Fruit fly (Drosophila melanogaster) whole organism, wandering third instar larva: ENCODE data around the gene Ndc1.

ENCODE experiments used
- Abd-B ChIP-seq: fragments of >200 bp; optimal IDR thresholded peaks from 2 replicates; lab custom pipeline; 2017; ENCODE audit warnings: missing biosample characterization, missing genetic modification characterization
- CG32264 ChIP-seq: fragments of 200-800 bp; sonication (Bioruptor generic); optimal IDR thresholded peaks from 2 replicates; lab custom pipeline; 2016; ENCODE audit warnings: missing biosample characterization, missing genetic modification characterization
- CG9705 ChIP-seq: fragments of 200-800 bp; sonication (Bioruptor generic); optimal IDR thresholded peaks from 2 replicates; lab custom pipeline; 2018; ENCODE audit warnings: missing biosample characterization, mild to moderate bottlenecking, missing genetic modification characterization
- CrebA ChIP-seq: fragments of 200-800 bp; sonication (Bioruptor generic); optimal IDR thresholded peaks from 2 replicates; lab custom pipeline; 2016; ENCODE audit warnings: missing biosample characterization, mild to moderate bottlenecking, missing genetic modification characterization, borderline replicate concordance
- Dfd ChIP-seq: fragments of >200 bp; optimal IDR thresholded peaks from 2 replicates; lab custom pipeline; 2017; ENCODE audit warnings: missing biosample characterization, missing genetic modification characterization
- Dif ChIP-seq: fragments of 200-275, 200-300 bp; sonication (Bioruptor generic); optimal IDR thresholded peaks from 2 replicates; lab custom pipeline; 2018; ENCODE audit warnings: missing biosample characterization, missing genetic modification characterization; ENCODE audit not compliant: partially characterized antibody
- GATAd ChIP-seq: sonication (Bioruptor generic); optimal IDR thresholded peaks from 2 replicates; lab custom pipeline; 2016; ENCODE audit warnings: missing biosample characterization, missing genetic modification characterization
- HLH106 ChIP-seq: fragments of 200-800 bp; optimal IDR thresholded peaks from 3 replicates; lab custom pipeline; 2019; ENCODE audit warnings: missing biosample characterization, mild to moderate bottlenecking, missing genetic modification characterization, moderate library complexity
- Hnf4 ChIP-seq: fragments of 200-800 bp; sonication (Bioruptor generic); optimal IDR thresholded peaks from 2 replicates; lab custom pipeline; 2016; ENCODE audit warnings: missing biosample characterization, mild to moderate bottlenecking, missing genetic modification characterization
- Hr78 ChIP-seq: fragments of >200 bp; optimal IDR thresholded peaks from 2 replicates; lab custom pipeline; 2017; ENCODE audit warnings: missing biosample characterization, missing genetic modification characterization
- Hr83 ChIP-seq: fragments of 200-300 bp; sonication (Bioruptor generic); optimal IDR thresholded peaks from 2 replicates; lab custom pipeline; 2016; ENCODE audit warnings: missing biosample characterization, mild to moderate bottlenecking, missing genetic modification characterization, moderate library complexity; ENCODE audit not compliant: poor library complexity, severe bottlenecking
- Jra ChIP-seq: sonication (Bioruptor generic); optimal IDR thresholded peaks from 2 replicates; lab custom pipeline; 2016; ENCODE audit warnings: missing biosample characterization, missing genetic modification characterization
- Mio ChIP-seq: sonication (Bioruptor generic); optimal IDR thresholded peaks from 2 replicates; lab custom pipeline; 2016; ENCODE audit warnings: missing biosample characterization, missing genetic modification characterization
- Myc ChIP-seq: fragments of >200 bp; optimal IDR thresholded peaks from 2 replicates; lab custom pipeline; 2017
- N ChIP-seq: fragments of >200 bp; optimal IDR thresholded peaks from 2 replicates; lab custom pipeline; 2018; ENCODE audit warnings: missing biosample characterization, missing external identifiers, missing genetic modification characterization
- OdsH ChIP-seq: fragments of 200-800 bp; sonication (Bioruptor generic); optimal IDR thresholded peaks from 2 replicates; lab custom pipeline; 2016; ENCODE audit warnings: missing biosample characterization, mild to moderate bottlenecking, missing genetic modification characterization
- Rel ChIP-seq, 2 experiments: fragments of 200-800 bp; sonication (Bioruptor generic) in 1 of 2; optimal IDR thresholded peaks; 2 replicates in 1 of 2; 3 replicates in 1 of 2; lab custom pipeline; 2016 to 2019; ENCODE audit warnings: mild to moderate bottlenecking in 2 of 2, missing biosample characterization in 2 of 2, missing genetic modification characterization in 2 of 2, moderate library complexity in 1 of 2
- Sp1 ChIP-seq: fragments of 200-800 bp; sonication (Bioruptor generic); optimal IDR thresholded peaks from 3 replicates; lab custom pipeline; 2019; ENCODE audit warnings: missing biosample characterization, mild to moderate bottlenecking, missing genetic modification characterization, moderate library complexity
- Vsx2 ChIP-seq: fragments of 200-300, 225-300 bp; sonication (Bioruptor generic); optimal IDR thresholded peaks from 2 replicates; lab custom pipeline; 2018; ENCODE audit warnings: missing biosample characterization, missing genetic modification characterization; ENCODE audit not compliant: partially characterized antibody
- br ChIP-seq: fragments of 200-800 bp; sonication (Bioruptor generic); optimal IDR thresholded peaks from 2 replicates; lab custom pipeline; 2016; ENCODE audit warnings: missing biosample characterization, missing genetic modification characterization
- brk ChIP-seq: fragments of 200-800 bp; sonication (Bioruptor generic); optimal IDR thresholded peaks from 2 replicates; lab custom pipeline; 2016; ENCODE audit warnings: missing biosample characterization, mild to moderate bottlenecking, missing genetic modification characterization
- dl ChIP-seq, 2 experiments: fragments of 175-275, 200-275 bp in 1 of 2; fragments of 200-275 bp in 1 of 2; sonication (Bioruptor generic); optimal IDR thresholded peaks; lab custom pipeline; 2018; ENCODE audit warnings: mild to moderate bottlenecking in 2 of 2, missing biosample characterization in 2 of 2, missing genetic modification characterization in 2 of 2, moderate library complexity in 2 of 2; ENCODE audit not compliant: partially characterized antibody in 2 of 2, insufficient read depth in 1 of 2
- dmrt93B ChIP-seq: fragments of 200-800 bp; sonication (Bioruptor generic); optimal IDR thresholded peaks from 2 replicates; lab custom pipeline; 2018; ENCODE audit warnings: missing biosample characterization, mild to moderate bottlenecking, missing genetic modification characterization
- dsf ChIP-seq: sonication (Bioruptor generic); optimal IDR thresholded peaks from 2 replicates; lab custom pipeline; 2016; ENCODE audit warnings: missing biosample characterization, missing genetic modification characterization, borderline replicate concordance
- ey ChIP-seq: fragments of 200-800 bp; sonication (Bioruptor generic); optimal IDR thresholded peaks from 2 replicates; lab custom pipeline; 2016; ENCODE audit warnings: missing biosample characterization, missing genetic modification characterization
- foxo ChIP-seq, 2 experiments: fragments of 200-800 bp; sonication (Bioruptor generic); optimal IDR thresholded peaks; 2 replicates in 1 of 2; 3 replicates in 1 of 2; lab custom pipeline; 2016 to 2017; ENCODE audit warnings: missing biosample characterization in 2 of 2, missing genetic modification characterization in 2 of 2
- fru ChIP-seq: fragments of 200-800 bp; sonication (Bioruptor generic); optimal IDR thresholded peaks from 3 replicates; lab custom pipeline; 2016; ENCODE audit warnings: missing biosample characterization, mild to moderate bottlenecking, missing genetic modification characterization
- h ChIP-seq: fragments of 200-800 bp; sonication (Bioruptor generic); optimal IDR thresholded peaks from 3 replicates; lab custom pipeline; 2016; ENCODE audit warnings: missing biosample characterization, mild to moderate bottlenecking, missing genetic modification characterization
- jim ChIP-seq: fragments of 175-275, 200-325 bp; sonication (Bioruptor generic); optimal IDR thresholded peaks from 2 replicates; lab custom pipeline; 2016; ENCODE audit warnings: missing biosample characterization, mild to moderate bottlenecking, missing genetic modification characterization
- lola ChIP-seq: fragments of >200 bp; optimal IDR thresholded peaks from 2 replicates; lab custom pipeline; 2017; ENCODE audit warnings: missing biosample characterization, missing genetic modification characterization
- pan ChIP-seq: fragments of >200 bp; optimal IDR thresholded peaks from 2 replicates; lab custom pipeline; 2017
- psq ChIP-seq: fragments of 200-800 bp; sonication (Bioruptor generic); optimal IDR thresholded peaks from 3 replicates; lab custom pipeline; 2017; ENCODE audit warnings: missing biosample characterization, mild to moderate bottlenecking, missing genetic modification characterization, moderate library complexity
- rgr ChIP-seq: fragments of 200-800 bp; sonication (Bioruptor generic); optimal IDR thresholded peaks from 3 replicates; lab custom pipeline; 2016; ENCODE audit warnings: missing biosample characterization, mild to moderate bottlenecking, missing genetic modification characterization
- sage ChIP-seq: fragments of 200-800 bp; sonication (Bioruptor generic); optimal IDR thresholded peaks from 2 replicates; lab custom pipeline; 2016; ENCODE audit warnings: missing biosample characterization, mild to moderate bottlenecking, missing genetic modification characterization
- sv ChIP-seq: fragments of 200-800 bp; sonication (Bioruptor generic); optimal IDR thresholded peaks from 3 replicates; lab custom pipeline; 2016; ENCODE audit warnings: missing biosample characterization, missing genetic modification characterization
- tai ChIP-seq: sonication (Bioruptor generic); optimal IDR thresholded peaks from 2 replicates; lab custom pipeline; 2016; ENCODE audit warnings: missing biosample characterization, missing genetic modification characterization
- usp ChIP-seq: fragments of >200 bp; optimal IDR thresholded peaks from 2 replicates; lab custom pipeline; 2017; ENCODE audit warnings: missing biosample characterization, missing genetic modification characterization
- woc ChIP-seq: sonication (Bioruptor generic); optimal IDR thresholded peaks from 2 replicates; lab custom pipeline; 2016; ENCODE audit warnings: missing biosample characterization, mild to moderate bottlenecking, missing genetic modification characterization

Gene Ndc1

DNA sequence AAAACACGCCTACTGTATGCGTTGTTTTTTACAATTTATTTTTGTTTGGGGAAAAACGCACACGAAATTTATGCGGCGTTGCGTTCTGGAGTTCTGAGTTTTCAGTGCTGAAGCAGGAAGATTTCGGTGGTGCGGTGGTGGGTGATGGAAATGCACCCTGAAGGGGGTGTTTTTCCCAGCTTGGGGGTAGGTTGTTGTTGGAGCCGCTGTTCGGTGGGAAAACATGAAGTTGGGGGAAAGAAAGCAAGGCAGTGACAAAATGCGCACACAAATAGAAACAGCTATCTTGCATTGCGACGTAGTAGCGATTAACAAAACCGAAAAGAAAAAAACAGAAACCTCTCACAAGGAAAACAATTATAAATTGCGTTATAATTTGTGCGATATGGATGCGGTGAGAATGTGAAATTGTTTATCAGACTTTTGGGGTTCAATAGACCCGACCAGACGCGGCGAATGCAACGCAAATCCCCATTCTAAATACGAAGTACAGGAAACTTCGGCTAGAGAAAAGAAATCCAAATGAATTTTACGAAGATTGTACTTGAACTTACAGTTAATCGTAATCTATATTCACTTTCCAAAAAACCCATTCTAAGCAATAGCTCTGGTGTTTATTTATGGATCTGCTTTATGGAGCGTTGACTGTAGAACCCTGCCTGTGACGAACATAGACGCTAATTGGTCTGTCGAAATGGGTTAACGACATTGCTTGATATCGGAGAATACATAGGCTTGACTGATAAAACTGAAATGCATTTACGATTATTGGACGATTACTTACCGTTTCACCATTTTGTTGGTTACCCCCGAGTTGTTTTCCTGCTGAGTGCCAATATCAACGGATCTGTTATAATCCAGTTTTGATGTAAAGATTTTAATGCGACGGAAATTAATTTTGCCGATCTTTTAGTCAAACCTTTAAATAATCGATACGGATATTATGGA, 35.7 kb upstream of the Ndc1 start:
- TF ChIP-seq N (GFP tag; lab: Kevin White, UChicago): no peak
- peak; percentile 78 for TF ChIP-seq Sp1
- TF ChIP-seq foxo (GFP tag; optimal IDR thresholded peaks at IDR 0.05; lab: Kevin White, UChicago): peak; percentile 38 to 92
- TF ChIP-seq HLH106: peak; percentile 88
- no peak for TF ChIP-seq CrebA (GFP tag; lab: Kevin White, UChicago)
- peak; percentile 87 for TF ChIP-seq fru
- TF ChIP-seq Hr78 (GFP tag; lab: Kevin White, UChicago): no peak
- TF ChIP-seq GATAd (GFP tag; lab: Kevin White, UChicago): peak; percentile 18
- TF ChIP-seq dsf (GFP tag; lab: Kevin White, UChicago): no peak
- peak; percentile 3 for TF ChIP-seq Mio (GFP tag; lab: Kevin White, UChicago)
- TF ChIP-seq Jra (GFP tag; lab: Kevin White, UChicago): peak; percentile 45
- TF ChIP-seq br: peak; percentile 86
- TF ChIP-seq Hnf4 (GFP tag; lab: Kevin White, UChicago): peak; percentile 80
- peak; percentile 10 for TF ChIP-seq sage
- no peak for TF ChIP-seq Abd-B
- TF ChIP-seq OdsH (GFP tag; lab: Kevin White, UChicago): peak; percentile 84
- peak; percentile 89 for TF ChIP-seq h (GFP tag; lab: Kevin White, UChicago)
- TF ChIP-seq brk (GFP tag; lab: Kevin White, UChicago): peak; percentile 75
- TF ChIP-seq jim (GFP tag; lab: Kevin White, UChicago): no peak
- peak; percentile 89 for TF ChIP-seq rgr (GFP tag; lab: Kevin White, UChicago)
- TF ChIP-seq lola (GFP tag; lab: Kevin White, UChicago): no peak
- no peak for TF ChIP-seq usp (GFP tag; lab: Kevin White, UChicago)
- peak; percentile 78 for TF ChIP-seq Rel (GFP tag; optimal IDR thresholded peaks at IDR 0.05; lab: Kevin White, UChicago)
- peak; percentile 92 for TF ChIP-seq Rel (tag; optimal IDR thresholded peaks at IDR 0.05; lab: Kevin White, UChicago)
- no peak for TF ChIP-seq dl (GFP tag; optimal IDR thresholded peaks at IDR 0.05; lab: Kevin White, UChicago; ENCODE audit: insufficient read depth in 1 of 2, partially characterized antibody in 2 of 2)
- TF ChIP-seq CG9705 (GFP tag; lab: Kevin White, UChicago): peak; percentile 60
- no peak for TF ChIP-seq sv (GFP tag; lab: Kevin White, UChicago)
- TF ChIP-seq pan (lab: Kevin White, UChicago): no peak
- TF ChIP-seq tai (GFP tag; lab: Kevin White, UChicago): peak; percentile 86
- TF ChIP-seq Dfd (GFP tag; lab: Kevin White, UChicago): no peak
- TF ChIP-seq Hr83 (GFP tag; lab: Kevin White, UChicago): no peak
- no peak for TF ChIP-seq Vsx2 (GFP tag; lab: Kevin White, UChicago)
- TF ChIP-seq Myc (lab: Kevin White, UChicago): no peak
- no peak for TF ChIP-seq Dif (GFP tag; lab: Kevin White, UChicago)
- TF ChIP-seq ey (GFP tag; lab: Kevin White, UChicago): peak; percentile 88
- TF ChIP-seq CG32264 (GFP tag; lab: Kevin White, UChicago): peak; percentile 72
- TF ChIP-seq woc (GFP tag; lab: Kevin White, UChicago): peak; percentile 62
- TF ChIP-seq psq: peak; percentile 69
- peak; percentile 33 for TF ChIP-seq dmrt93B
- TF ChIP-seq, all 38 proteins: peak for 22

DNA sequence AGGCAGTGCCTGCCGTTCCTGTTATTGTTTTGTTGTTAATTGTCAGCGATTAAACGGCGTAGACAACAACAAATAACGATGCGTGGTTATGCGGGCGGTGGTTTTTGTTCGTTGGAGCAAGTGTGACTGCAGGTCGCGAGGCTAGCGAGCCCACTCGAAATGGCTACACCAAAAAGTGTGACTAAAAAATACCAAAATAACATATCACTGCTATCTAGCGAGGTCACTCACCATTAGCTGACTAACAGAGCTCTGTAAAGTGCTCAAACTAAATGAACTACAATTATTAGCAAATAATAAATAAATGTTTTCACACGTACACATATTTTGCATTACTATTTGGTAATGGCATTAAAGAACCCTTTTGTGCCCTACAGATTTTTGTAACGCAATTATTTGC, 34.3 kb upstream of the Ndc1 start, which contains the start of gene Pli:
Gene Pli (minus strand): TSS at position 131 of the 400 bp plus-strand sequence.
- peak; percentile 10 for TF ChIP-seq CG9705 (GFP tag; lab: Kevin White, UChicago)
- TF ChIP-seq dl (GFP tag; optimal IDR thresholded peaks at IDR 0.05; lab: Kevin White, UChicago; ENCODE audit: insufficient read depth in 1 of 2, partially characterized antibody in 2 of 2): no peak
- no peak for TF ChIP-seq Vsx2 (GFP tag; lab: Kevin White, UChicago)
- peak; percentile 62 for TF ChIP-seq Dif (GFP tag; lab: Kevin White, UChicago)
- TF ChIP-seq lola (GFP tag; lab: Kevin White, UChicago): no peak
- peak; percentile 58 for TF ChIP-seq Sp1
- TF ChIP-seq Hnf4 (GFP tag; lab: Kevin White, UChicago): peak; percentile 8
- TF ChIP-seq CrebA (GFP tag; lab: Kevin White, UChicago): no peak
- TF ChIP-seq Rel (GFP tag; optimal IDR thresholded peaks at IDR 0.05; lab: Kevin White, UChicago): no peak
- TF ChIP-seq Rel (tag; optimal IDR thresholded peaks at IDR 0.05; lab: Kevin White, UChicago): peak; percentile 78
- peak; percentile 9 for TF ChIP-seq Jra (GFP tag; lab: Kevin White, UChicago)
- TF ChIP-seq Dfd (GFP tag; lab: Kevin White, UChicago): no peak
- TF ChIP-seq dsf (GFP tag; lab: Kevin White, UChicago): no peak
- TF ChIP-seq jim (GFP tag; lab: Kevin White, UChicago): no peak
- TF ChIP-seq sage: no peak
- TF ChIP-seq rgr (GFP tag; lab: Kevin White, UChicago): peak; percentile 32
- peak; percentile 58 for TF ChIP-seq fru
- peak; percentile 43 for TF ChIP-seq Hr83 (GFP tag; lab: Kevin White, UChicago)
- no peak for TF ChIP-seq GATAd (GFP tag; lab: Kevin White, UChicago)
- TF ChIP-seq Mio (GFP tag; lab: Kevin White, UChicago): no peak
- TF ChIP-seq psq: no peak
- TF ChIP-seq HLH106: peak; percentile 35
- TF ChIP-seq h (GFP tag; lab: Kevin White, UChicago): peak; percentile 42
- TF ChIP-seq ey (GFP tag; lab: Kevin White, UChicago): no peak
